Worm (Caenorhabditis elegans): ENCODE data around the gene W10D9.3.

ce11 chrII:502638-503037, 41.9 kb upstream of the W10D9.3 start:
- TF ChIP-seq ama-1 (optimal IDR thresholded peaks at IDR 0.05) (no peak), ets-7 (tag; optimal IDR thresholded peaks at IDR 0.05) (no peak), ceh-13 (GFP tag; optimal IDR thresholded peaks at IDR 0.05) (no peak), F13C5.2 (tag; optimal IDR thresholded peaks at IDR 0.05) (no peak), flt-1 (GFP tag; IDR thresholded peaks at IDR 0.05) (no peak), hmg-4 (GFP tag; optimal IDR thresholded peaks at IDR 0.05) (no peak), hmbx-1 (tag; optimal IDR thresholded peaks at IDR 0.05) (no peak), tra-4 (tag; optimal IDR thresholded peaks at IDR 0.05) (no peak), scrt-1 (GFP tag; IDR thresholded peaks at IDR 0.05) (no peak), sea-1 (GFP tag; conservative IDR thresholded peaks at IDR 0.05) (no peak), pes-1 (GFP tag; IDR thresholded peaks at IDR 0.05) (no peak)
